Fruit fly (Drosophila melanogaster) whole organism, embryonic: ENCODE results near the gene Ms.
A peak's percentile ranks its signal among the peaks of the same experiment; 100 is the strongest.

Source experiments
- Atf3 ChIP-seq: fragments of 200-800 bp; sonication (Bioruptor generic); optimal IDR thresholded peaks from 3 replicates; lab custom pipeline; 2016; ENCODE audit warnings: missing biosample characterization, missing genetic modification characterization
- C15 ChIP-seq: fragments of 200-800 bp; sonication (Bioruptor generic); IDR thresholded peaks from 3 replicates; pipeline ENCODE4 v1.3.6; 2022; ENCODE audit warnings: missing biosample characterization, missing genetic modification characterization
- CG11695 ChIP-seq: fragments of 200-800 bp; sonication (Bioruptor generic); IDR thresholded peaks from 3 replicates; pipeline ENCODE4 v1.3.6; 2022; ENCODE audit warnings: missing biosample characterization, missing genetic modification characterization
- CG13287 ChIP-seq: fragments of 200-800 bp; sonication (Bioruptor generic); IDR thresholded peaks from 2 replicates; pipeline ENCODE4 v1.3.6; 2022; ENCODE audit warnings: missing biosample characterization, missing genetic modification characterization; ENCODE audit not compliant: partially characterized antibody
- CG17568 ChIP-seq: fragments of 200-800 bp; sonication (Bioruptor generic); optimal IDR thresholded peaks from 2 replicates; lab custom pipeline; 2018; ENCODE audit warnings: missing biosample characterization, mild to moderate bottlenecking, missing genetic modification characterization, moderate library complexity
- CG18619 ChIP-seq: fragments of 200-800 bp; sonication (Bioruptor generic); optimal IDR thresholded peaks from 3 replicates; lab custom pipeline; 2017; ENCODE audit warnings: missing biosample characterization, mild to moderate bottlenecking, missing genetic modification characterization
- CG2129 ChIP-seq: fragments of 200-800 bp; sonication (Bioruptor generic); IDR thresholded peaks from 2 replicates; pipeline ENCODE4 v1.3.6; 2022; ENCODE audit warnings: missing biosample characterization, missing genetic modification characterization; ENCODE audit not compliant: partially characterized antibody
- CG3163 ChIP-seq: fragments of 200-800 bp; sonication (Bioruptor generic); optimal IDR thresholded peaks from 3 replicates; lab custom pipeline; 2016; ENCODE audit warnings: missing biosample characterization, missing genetic modification characterization
- CG34224 ChIP-seq: fragments of 200-800 bp; sonication (Bioruptor generic); IDR thresholded peaks from 3 replicates; pipeline ENCODE4 v1.3.6; 2022; ENCODE audit warnings: missing biosample characterization, missing genetic modification characterization; ENCODE audit not compliant: partially characterized antibody
- CG3726 ChIP-seq: fragments of 200-800 bp; sonication (Bioruptor generic); IDR thresholded peaks from 3 replicates; pipeline ENCODE4, ENCODE4 v1.3.6; 2022; ENCODE audit warnings: missing biosample characterization, missing genetic modification characterization
- CG6791 ChIP-seq: fragments of 200-800 bp; sonication (Bioruptor generic); IDR thresholded peaks from 3 replicates; pipeline ENCODE4 v1.3.6; 2022; ENCODE audit warnings: missing biosample characterization, missing genetic modification characterization; ENCODE audit not compliant: partially characterized antibody
- D ChIP-seq, 2 experiments: fragments of 200-800 bp in 1 of 2; fragments of >200 bp in 1 of 2; sonication (Bioruptor generic) in 1 of 2; optimal IDR thresholded peaks; 2 replicates in 1 of 2; 3 replicates in 1 of 2; lab custom pipeline; 2017; ENCODE audit warnings: mild to moderate bottlenecking in 1 of 2, missing biosample characterization in 1 of 2, missing genetic modification characterization in 1 of 2, missing genetic modification reagents in 1 of 2
- Dll ChIP-seq: fragments of 200-800 bp; sonication (Bioruptor generic); IDR thresholded peaks from 4 replicates; pipeline ENCODE4 v1.3.6; 2022; ENCODE audit warnings: missing biosample characterization, missing genetic modification characterization; ENCODE audit not compliant: partially characterized antibody
- Dp ChIP-seq: fragments of 200-800 bp; sonication (Bioruptor generic); optimal IDR thresholded peaks from 2 replicates; lab custom pipeline; 2018; ENCODE audit warnings: missing biosample characterization, mild to moderate bottlenecking, missing genetic modification characterization, moderate library complexity
- Dref ChIP-seq: fragments of 200-800 bp; sonication (Bioruptor generic); IDR thresholded peaks from 2 replicates; pipeline ENCODE4 v1.3.6; 2022; ENCODE audit warnings: missing biosample characterization, missing genetic modification characterization
- E2f2 ChIP-seq: fragments of 200-800 bp; sonication (Bioruptor generic); IDR thresholded peaks from 2 replicates; pipeline ENCODE4 v1.3.6; 2022; ENCODE audit warnings: missing biosample characterization, missing genetic modification characterization
- HmgD ChIP-seq: fragments of 200-800 bp; sonication (Bioruptor generic); optimal IDR thresholded peaks from 3 replicates; lab custom pipeline; 2016; ENCODE audit warnings: missing biosample characterization, missing genetic modification characterization
- Lhr ChIP-seq: fragments of 200-800 bp; sonication (Bioruptor generic); optimal IDR thresholded peaks from 3 replicates; lab custom pipeline; 2017; ENCODE audit warnings: mild to moderate bottlenecking, missing biosample characterization, missing genetic modification reagents, missing genetic modification characterization
- MBD-R2 ChIP-seq: fragments of 200-800 bp; sonication (Bioruptor generic); IDR thresholded peaks from 2 replicates; pipeline ENCODE4 v1.3.6; 2022; ENCODE audit warnings: missing biosample characterization, missing genetic modification characterization
- MTF-1 ChIP-seq: fragments of 200-800 bp; sonication (Bioruptor generic); optimal IDR thresholded peaks from 2 replicates; lab custom pipeline; 2018; ENCODE audit warnings: missing biosample characterization, mild to moderate bottlenecking, missing genetic modification characterization, borderline replicate concordance
- Oli ChIP-seq: fragments of 200-800 bp; sonication (Bioruptor generic); optimal IDR thresholded peaks from 2 replicates; lab custom pipeline; 2018; ENCODE audit warnings: missing biosample characterization, mild to moderate bottlenecking, missing genetic modification characterization, moderate library complexity
- Optix ChIP-seq: fragments of 200-800 bp; sonication (Bioruptor generic); IDR thresholded peaks from 3 replicates; pipeline ENCODE4 v1.3.6; 2022; ENCODE audit warnings: missing biosample characterization, missing genetic modification characterization
- Side ChIP-seq: fragments of 200-800 bp; sonication (Bioruptor generic); optimal IDR thresholded peaks from 2 replicates; lab custom pipeline; 2016; ENCODE audit warnings: missing biosample characterization, missing genetic modification characterization
- Sry-δ ChIP-seq: fragments of 200-800 bp; sonication (Bioruptor generic); optimal IDR thresholded peaks from 2 replicates; lab custom pipeline; 2016; ENCODE audit warnings: missing biosample characterization, missing genetic modification characterization
- Xrp1 ChIP-seq: fragments of 200-800 bp; sonication (Bioruptor generic); IDR thresholded peaks from 2 replicates; pipeline ENCODE4 v1.3.6; 2022; ENCODE audit warnings: missing biosample characterization, missing genetic modification characterization
- bbx ChIP-seq: fragments of 200-800 bp; sonication (Bioruptor generic); IDR thresholded peaks from 2 replicates; pipeline ENCODE4 v1.3.6; 2022; ENCODE audit warnings: missing biosample characterization, missing genetic modification characterization; ENCODE audit not compliant: partially characterized antibody
- bsh ChIP-seq, 2 experiments: fragments of 200-800 bp; sonication (Bioruptor generic); optimal IDR thresholded peaks; 2 replicates each; lab custom pipeline; 2017 to 2018; ENCODE audit warnings: mild to moderate bottlenecking in 2 of 2, missing biosample characterization in 2 of 2, missing genetic modification characterization in 2 of 2, moderate library complexity in 1 of 2
- cg ChIP-seq: fragments of 200-800 bp; sonication (Bioruptor generic); optimal IDR thresholded peaks from 3 replicates; lab custom pipeline; 2019; ENCODE audit warnings: missing biosample characterization, mild to moderate bottlenecking, missing genetic modification characterization, moderate library complexity
- chinmo ChIP-seq: fragments of 200-800 bp; sonication (Bioruptor generic); IDR thresholded peaks from 4 replicates; pipeline ENCODE4 v1.3.6; 2022; ENCODE audit warnings: missing biosample characterization, missing genetic modification characterization; ENCODE audit not compliant: partially characterized antibody
- corto ChIP-seq: fragments of 200-800 bp; sonication (Bioruptor generic); optimal IDR thresholded peaks from 2 replicates; lab custom pipeline; 2016; ENCODE audit warnings: missing biosample characterization, mild to moderate bottlenecking, missing genetic modification characterization, moderate library complexity
- crol ChIP-seq: fragments of 200-800 bp; sonication (Bioruptor generic); IDR thresholded peaks from 2 replicates; pipeline ENCODE4 v1.3.6; 2022; ENCODE audit warnings: missing biosample characterization, missing genetic modification characterization
- dimm ChIP-seq: fragments of 200-800 bp; sonication (Bioruptor generic); IDR thresholded peaks from 2 replicates; pipeline ENCODE4 v1.3.6; 2022; ENCODE audit warnings: missing biosample characterization, missing genetic modification characterization
- en ChIP-seq: fragments of 200-800 bp; sonication (Bioruptor generic); optimal IDR thresholded peaks from 2 replicates; lab custom pipeline; 2016; ENCODE audit warnings: missing biosample characterization, missing genetic modification characterization
- ewg ChIP-seq: fragments of 200-800 bp; sonication (Bioruptor generic); optimal IDR thresholded peaks from 3 replicates; lab custom pipeline; 2017; ENCODE audit warnings: mild to moderate bottlenecking, missing biosample characterization, missing genetic modification reagents, missing genetic modification characterization
- gt ChIP-seq: fragments of 200-800 bp; sonication (Bioruptor generic); IDR thresholded peaks from 2 replicates; pipeline ENCODE4 v1.3.6; 2022; ENCODE audit warnings: missing biosample characterization, missing genetic modification characterization
- hb ChIP-seq: fragments of 200-800 bp; sonication (Bioruptor generic); IDR thresholded peaks from 3 replicates; pipeline ENCODE4 v1.3.6; 2022; ENCODE audit warnings: missing biosample characterization, missing genetic modification characterization; ENCODE audit not compliant: partially characterized antibody
- her ChIP-seq: fragments of 200-800 bp; sonication (Bioruptor generic); optimal IDR thresholded peaks from 2 replicates; lab custom pipeline; 2016; ENCODE audit warnings: missing biosample characterization, missing genetic modification characterization
- hkb ChIP-seq, 2 experiments: fragments of 200-800 bp in 1 of 2; fragments of >200 bp in 1 of 2; sonication (Bioruptor generic) in 1 of 2; IDR thresholded peaks in 1 of 2; optimal IDR thresholded peaks in 1 of 2; 2 replicates each; pipeline versions ENCODE4 v1.3.6 to Lab custom; 2017 to 2022; ENCODE audit warnings: missing biosample characterization in 1 of 2, missing genetic modification characterization in 1 of 2
- knrl ChIP-seq: fragments of 200-800 bp; sonication (Bioruptor generic); IDR thresholded peaks from 3 replicates; pipeline ENCODE4 v1.3.6; 2022; ENCODE audit warnings: missing biosample characterization, missing genetic modification characterization; ENCODE audit not compliant: partially characterized antibody
- pros ChIP-seq: fragments of 200-800 bp; sonication (Bioruptor generic); optimal IDR thresholded peaks from 3 replicates; lab custom pipeline; 2019; ENCODE audit warnings: missing biosample characterization, mild to moderate bottlenecking, missing genetic modification characterization, moderate library complexity
- sens ChIP-seq: fragments of 200-800 bp; sonication (Bioruptor generic); peaks from one replicate; lab custom pipeline; 2016; ENCODE audit warnings: missing biosample characterization, missing genetic modification characterization
- sna ChIP-seq: fragments of 200-800 bp; sonication (Bioruptor generic); IDR thresholded peaks from 2 replicates; pipeline ENCODE4 v1.3.6; 2022; ENCODE audit warnings: missing biosample characterization, missing genetic modification characterization; ENCODE audit not compliant: partially characterized antibody
- tna ChIP-seq: fragments of 200-800 bp; sonication (Bioruptor generic); IDR thresholded peaks from 2 replicates; pipeline ENCODE4 v1.3.6; 2022; ENCODE audit warnings: missing biosample characterization, missing genetic modification characterization; ENCODE audit not compliant: partially characterized antibody
- unc-4 ChIP-seq: fragments of 200-800 bp; sonication (Bioruptor generic); IDR thresholded peaks from 2 replicates; pipeline ENCODE4 v1.3.6; 2022; ENCODE audit warnings: missing biosample characterization, missing genetic modification characterization; ENCODE audit not compliant: partially characterized antibody
- vvl ChIP-seq: fragments of 200-800 bp; sonication (Bioruptor generic); IDR thresholded peaks from 2 replicates; pipeline ENCODE4 v1.3.6; 2022; ENCODE audit warnings: missing biosample characterization, missing genetic modification characterization
- zen ChIP-seq: fragments of 200-800 bp; sonication (Bioruptor generic); optimal IDR thresholded peaks from 3 replicates; lab custom pipeline; 2018; ENCODE audit warnings: missing biosample characterization, mild to moderate bottlenecking, missing genetic modification characterization, moderate library complexity
- zen2 ChIP-seq: fragments of 200-800 bp; sonication (Bioruptor generic); IDR thresholded peaks from 3 replicates; pipeline ENCODE4 v1.3.6; 2022; ENCODE audit warnings: missing biosample characterization, missing genetic modification characterization; ENCODE audit not compliant: partially characterized antibody
- zf30C ChIP-seq: fragments of 200-800 bp; sonication (Bioruptor generic); optimal IDR thresholded peaks from 3 replicates; lab custom pipeline; 2018; ENCODE audit warnings: missing biosample characterization, mild to moderate bottlenecking, missing genetic modification characterization

The Ms gene

DNA sequence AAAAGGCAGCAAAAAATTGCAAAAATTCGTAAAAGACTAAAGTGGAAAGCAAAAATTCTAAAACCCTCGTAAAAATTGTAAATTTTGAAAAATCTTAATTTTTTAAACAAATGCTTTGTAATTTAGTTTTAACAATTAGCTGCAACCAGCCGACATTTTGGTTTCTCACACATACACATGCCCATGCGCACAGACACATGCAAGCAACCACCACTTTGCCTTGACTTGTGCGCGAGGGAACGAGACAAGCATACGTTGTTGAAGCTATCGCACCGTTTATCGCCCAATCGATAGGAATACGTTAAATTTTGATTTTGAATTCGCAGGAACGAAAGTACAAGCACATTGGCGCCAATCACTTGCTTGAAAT is 21.0 kb upstream of the Ms start (continued):
- no peak for TF ChIP-seq MTF-1 (GFP tag; lab: Kevin White, UChicago)
- no peak for TF ChIP-seq Atf3 (GFP tag; lab: Kevin White, UChicago)
- no peak for TF ChIP-seq corto (GFP tag; lab: Kevin White, UChicago)
- peak; percentile 75 for TF ChIP-seq tna (GFP tag; lab: Robert Waterston, UW)
- TF ChIP-seq CG11695: no peak
- no peak for TF ChIP-seq CG3726 (GFP tag; lab: Robert Waterston, UW)
- no peak for TF ChIP-seq D (optimal IDR thresholded peaks at IDR 0.05; lab: Kevin White, UChicago)
- TF ChIP-seq D (GFP tag; optimal IDR thresholded peaks at IDR 0.05; lab: Kevin White, UChicago): no peak
- no peak for TF ChIP-seq en (GFP tag; lab: Kevin White, UChicago)
- peak; percentile 81; the same call in 3 of the 4 replicates for TF ChIP-seq chinmo (GFP tag; lab: Robert Waterston, UW)
- TF ChIP-seq CG2129: peak; percentile 43; the same call in 1 of the 2 replicates
- TF ChIP-seq hb: peak; percentile 59; the same call in 1 of the 3 replicates
- peak; percentile 63 for TF ChIP-seq knrl
- peak; percentile 4 for TF ChIP-seq her
- TF ChIP-seq CG6791 (GFP tag; lab: Robert Waterston, UW): peak; percentile 81
- TF ChIP-seq E2f2: peak; percentile 88
- TF ChIP-seq Side (GFP tag; lab: Kevin White, UChicago): peak; percentile 1
- no peak for TF ChIP-seq dimm (GFP tag; lab: Robert Waterston, UW)
- peak; percentile 84 for TF ChIP-seq bbx
- peak; percentile 79 for TF ChIP-seq CG13287
- TF ChIP-seq Optix: no peak
- peak; percentile 30 for TF ChIP-seq pros (GFP tag; lab: Kevin White, UChicago)
- TF ChIP-seq zf30C (GFP tag; lab: Kevin White, UChicago): no peak
- TF ChIP-seq HmgD (GFP tag; lab: Kevin White, UChicago): no peak
- TF ChIP-seq zen2 (GFP tag; lab: Robert Waterston, UW): peak; percentile 57; the same call in 2 of the 3 replicates
- TF ChIP-seq Dll (GFP tag; lab: Robert Waterston, UW): peak; percentile 66; the same call in 3 of the 4 replicates
- TF ChIP-seq crol (GFP tag; lab: Robert Waterston, UW): no peak
- TF ChIP-seq Dref (GFP tag; lab: Robert Waterston, UW): peak; percentile 87
- peak; percentile 99 for TF ChIP-seq ewg (GFP tag; lab: Kevin White, UChicago)
- TF ChIP-seq unc-4 (GFP tag; lab: Robert Waterston, UW): peak; percentile 63
- no peak for TF ChIP-seq gt (GFP tag; lab: Robert Waterston, UW)
- peak; percentile 76 for TF ChIP-seq Dp (GFP tag; lab: Kevin White, UChicago)
- peak; percentile 90 for TF ChIP-seq sens (GFP tag; lab: Kevin White, UChicago)
- TF ChIP-seq vvl (GFP tag; lab: Robert Waterston, UW): peak; percentile 72
- no peak for TF ChIP-seq Lhr (GFP tag; lab: Kevin White, UChicago)
- no peak for TF ChIP-seq C15 (GFP tag; lab: Robert Waterston, UW)
- TF ChIP-seq sna (GFP tag; lab: Robert Waterston, UW): peak; percentile 23; the same call in 1 of the 2 replicates
- TF ChIP-seq Sry-δ (GFP tag; lab: Kevin White, UChicago): peak; percentile 71
- TF ChIP-seq hkb (optimal IDR thresholded peaks at IDR 0.05; lab: Kevin White, UChicago): no peak
- peak; percentile 27; the same call in 1 of the 2 replicates for TF ChIP-seq hkb (GFP tag; IDR thresholded peaks at IDR 0.05; lab: Robert Waterston, UW)
- TF ChIP-seq cg: peak; percentile 97
- TF ChIP-seq CG18619: no peak
- TF ChIP-seq bsh (GFP tag; optimal IDR thresholded peaks at IDR 0.05; lab: Kevin White, UChicago): no peak
- peak; percentile 67 for TF ChIP-seq CG34224
- no peak for TF ChIP-seq Oli (tag; lab: Kevin White, UChicago)
- TF ChIP-seq zen (tag; lab: Kevin White, UChicago): peak; percentile 2
- TF ChIP-seq CG17568: no peak
- no peak for TF ChIP-seq CG3163 (GFP tag; lab: Kevin White, UChicago)
- TF ChIP-seq Xrp1 (GFP tag; lab: Robert Waterston, UW): 0 out of 2 replicates have a peak, but pooled peaks have one; percentile 23
- TF ChIP-seq MBD-R2 (GFP tag; lab: Robert Waterston, UW): peak; percentile 49
